Fruit fly (Drosophila melanogaster): ENCODE measurements around the gene CG8281.

CG8281 gene

dm6 chr3L:7961973-7962753 is 49.9 kb downstream of the CG8281 start:
- TF ChIP-seq fd59A (GFP tag; optimal IDR thresholded peaks at IDR 0.05) (no peak), fkh (GFP tag; optimal IDR thresholded peaks at IDR 0.05) (peak; percentile 85), Eip78C (GFP tag) (peak; percentile 32), CG16779 (tag; optimal IDR thresholded peaks at IDR 0.05) (no peak), Sox15 (GFP tag; optimal IDR thresholded peaks at IDR 0.05) (no peak)

- TF ChIP-seq fd85E (GFP tag; optimal IDR thresholded peaks at IDR 0.05) (no peak), ss (GFP tag; optimal IDR thresholded peaks at IDR 0.05) (no peak), dac (GFP tag; optimal IDR thresholded peaks at IDR 0.05) (no peak)
Measured at dm6 chr3L:7963022-7963421, 50.8 kb downstream of the CG8281 start.

Measured in whole organism, prepupa.